Fruit fly (Drosophila melanogaster): ENCODE measurements around the gene CG12321.
A peak's percentile ranks its signal among the peaks of the same experiment; 100 is the strongest.

DNA sequence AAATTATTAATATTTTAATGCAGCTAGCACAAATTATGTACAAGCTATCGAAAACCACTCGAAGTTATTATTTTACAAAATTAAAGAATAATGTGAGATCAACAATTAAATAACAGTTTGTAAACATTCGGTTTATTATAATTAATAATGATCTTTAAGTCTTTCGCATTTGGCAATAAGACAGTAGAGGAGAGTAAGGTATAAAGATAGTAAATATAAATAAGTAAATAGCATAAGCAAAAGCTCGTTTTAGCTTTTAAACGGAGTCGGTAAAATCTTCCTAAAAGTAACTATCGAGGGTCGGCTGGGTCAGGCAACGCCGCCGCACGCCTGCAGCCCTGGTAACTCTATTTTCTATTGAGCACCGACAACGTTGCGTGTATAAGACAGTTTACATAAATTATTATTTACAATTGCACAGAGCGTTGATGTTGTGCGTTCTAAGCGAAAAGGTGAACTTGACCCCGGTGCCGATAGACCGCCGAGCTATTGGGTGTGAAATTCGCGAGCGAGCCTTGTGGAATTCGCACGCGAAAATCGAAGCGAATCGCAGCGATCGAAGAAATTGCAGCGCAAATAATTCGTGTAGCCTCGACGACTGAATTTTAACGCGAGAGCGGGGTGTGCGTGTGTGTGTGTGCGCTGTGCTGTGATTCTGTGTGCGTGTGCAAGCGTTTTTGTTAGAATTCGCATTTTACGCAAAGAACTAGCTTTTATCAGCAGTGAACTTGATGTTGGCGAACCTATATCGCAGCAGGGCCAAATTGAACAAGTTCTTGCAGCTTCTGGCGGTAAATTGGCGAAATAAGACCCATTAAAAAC, 20.9 kb downstream of the CG12321 start, which contains the start of gene wrd:
- TF ChIP-seq CG11617 (GFP tag; optimal IDR thresholded peaks at IDR 0.05) (no peak), CG33017 (tag; optimal IDR thresholded peaks at IDR 0.05) (no peak), cic (GFP tag; optimal IDR thresholded peaks at IDR 0.05) (peak; percentile 54), pad (GFP tag; optimal IDR thresholded peaks at IDR 0.05) (no peak), Crg-1 (GFP tag; optimal IDR thresholded peaks at IDR 0.05) (no peak), Mnt (GFP tag; optimal IDR thresholded peaks at IDR 0.05) (peak; percentile 54), CG12768 (GFP tag; optimal IDR thresholded peaks at IDR 0.05) (peak; percentile 14), toe (GFP tag; optimal IDR thresholded peaks at IDR 0.05) (peak; percentile 61), kay (GFP tag; ENCODE audit: borderline replicate concordance) (no peak), Hr96 (GFP tag; optimal IDR thresholded peaks at IDR 0.05) (peak; percentile 29), bab1 (GFP tag; optimal IDR thresholded peaks at IDR 0.05) (peak; percentile 29), ovo (GFP tag; optimal IDR thresholded peaks at IDR 0.05) (peak; percentile 26), CG5204 (GFP tag; optimal IDR thresholded peaks at IDR 0.05) (peak; percentile 46), tj (GFP tag; optimal IDR thresholded peaks at IDR 0.05) (peak; percentile 41)
